Fruit fly (Drosophila melanogaster) whole organism, prepupa: Measurements from ENCODE around the gene CG3008.

Experiments used
- Blimp-1 ChIP-seq: fragments of 200-800 bp; sonication (Bioruptor generic); optimal IDR thresholded peaks from 3 replicates; lab custom pipeline; 2017; ENCODE audit warnings: missing biosample characterization, missing genetic modification characterization, mild to moderate bottlenecking, moderate library complexity, missing genetic modification reagents
- CG10631 ChIP-seq: fragments of 200-800 bp; sonication (Bioruptor generic); optimal IDR thresholded peaks from 2 replicates; lab custom pipeline; 2016; ENCODE audit warnings: missing biosample characterization, missing genetic modification characterization
- CG11294 ChIP-seq: fragments of 200-800 bp; sonication (Bioruptor generic); IDR thresholded peaks from 2 replicates; pipeline ENCODE4 v1.3.6; 2022; ENCODE audit warnings: missing biosample characterization, missing genetic modification characterization
- CG6854 ChIP-seq: fragments of 200-800 bp; sonication (Bioruptor generic); optimal IDR thresholded peaks from 2 replicates; lab custom pipeline; 2017; ENCODE audit warnings: missing biosample characterization, mild to moderate bottlenecking, missing genetic modification characterization
- CG9139 ChIP-seq: fragments of 200-800 bp; sonication (Bioruptor generic); optimal IDR thresholded peaks from 3 replicates; lab custom pipeline; 2017; ENCODE audit warnings: missing biosample characterization, mild to moderate bottlenecking, missing genetic modification characterization
- Eip93F ChIP-seq: fragments of 200-800 bp; sonication (Bioruptor generic); optimal IDR thresholded peaks from 2 replicates; lab custom pipeline; 2016; ENCODE audit warnings: missing biosample characterization, mild to moderate bottlenecking, missing genetic modification characterization
- Ets21C ChIP-seq: fragments of 200-800 bp; sonication (Bioruptor generic); optimal IDR thresholded peaks from 3 replicates; lab custom pipeline; 2016; ENCODE audit warnings: missing biosample characterization, missing genetic modification characterization
- Lpt ChIP-seq: fragments of 200-800 bp; sonication (Bioruptor generic); optimal IDR thresholded peaks from 3 replicates; lab custom pipeline; 2016; ENCODE audit warnings: missing biosample characterization, missing genetic modification characterization
- Smox ChIP-seq: fragments of 200-800 bp; sonication (Bioruptor generic); optimal IDR thresholded peaks from 3 replicates; lab custom pipeline; 2016; ENCODE audit warnings: missing biosample characterization, missing genetic modification characterization
- Sox102F ChIP-seq: fragments of 200-800 bp; sonication (Bioruptor generic); optimal IDR thresholded peaks from 2 replicates; lab custom pipeline; 2016; ENCODE audit warnings: missing biosample characterization, mild to moderate bottlenecking, missing genetic modification characterization
- fd85E ChIP-seq: fragments of 200-800 bp; sonication (Bioruptor generic); optimal IDR thresholded peaks from 3 replicates; lab custom pipeline; 2016; ENCODE audit warnings: missing biosample characterization, missing genetic modification characterization

- TF ChIP-seq Lpt (GFP tag; lab: Kevin White, UChicago) (no peak), CG9139 (GFP tag; lab: Kevin White, UChicago) (no peak), CG6854 (GFP tag; lab: Kevin White, UChicago) (no peak), Smox (GFP tag; lab: Kevin White, UChicago) (no peak), CG10631 (GFP tag; lab: Kevin White, UChicago) (no peak), Ets21C (GFP tag; lab: Kevin White, UChicago) (no peak), Blimp-1 (GFP tag; lab: Kevin White, UChicago) (no peak), CG11294 (GFP tag; lab: Robert Waterston, UW) (no peak), fd85E (no peak), Eip93F (GFP tag; lab: Kevin White, UChicago) (no peak), Sox102F (GFP tag; lab: Kevin White, UChicago) (no peak)
These were observed 22.5 kb downstream of the CG3008 start for dm6 chr2L:4905365-4906280.
